Worm (Caenorhabditis elegans) whole organism, L4 larva: ENCODE measurements around the gene smc-6.
A peak's percentile ranks its signal among the peaks of the same experiment; 100 is the strongest.

Experiments
- Y75B8A.6 ChIP-seq: fragments of 200-800 bp; sonication (Bioruptor generic); IDR thresholded peaks from 2 replicates; pipeline ENCODE4 v1.3.6; 2022; ENCODE audit warnings: missing genetic modification reagents, missing genetic modification characterization, missing compliant biosample characterization
- ZK337.2 ChIP-seq: fragments of 200-800 bp; sonication (Bioruptor generic); IDR thresholded peaks from 2 replicates; pipeline ENCODE4 v1.3.6; 2022; ENCODE audit warnings: missing genetic modification reagents, missing genetic modification characterization, missing compliant biosample characterization
- aha-1 ChIP-seq: fragments of 150-350 bp; peaks from one replicate; lab custom pipeline; 2014; ENCODE audit warnings: missing biosample characterization, missing genetic modification characterization
- ama-1 ChIP-seq: fragments of 150-350 bp; optimal IDR thresholded peaks from 2 replicates; lab custom pipeline; 2014; ENCODE audit warnings: inconsistent platforms, mixed read lengths
- ceh-32 ChIP-seq: sonication (generic microtip); optimal IDR thresholded peaks from 2 replicates; lab custom pipeline; 2016; ENCODE audit warnings: mild to moderate bottlenecking, missing genetic modification characterization, missing compliant biosample characterization; ENCODE audit not compliant: poor library complexity
- ceh-44 ChIP-seq: fragments of 200-800 bp; sonication (Bioruptor generic); IDR thresholded peaks from 2 replicates; pipeline ENCODE4 v1.3.6; 2022; ENCODE audit warnings: missing genetic modification reagents, missing genetic modification characterization, missing compliant biosample characterization
- ces-1 ChIP-seq: fragments of 150-350 bp; sonication (generic microtip); optimal IDR thresholded peaks from 4 replicates; lab custom pipeline; 2014; ENCODE audit warnings: missing biosample characterization, missing genetic modification reagents, missing genetic modification characterization
- cey-2 ChIP-seq: sonication (generic microtip); optimal IDR thresholded peaks from 3 replicates; lab custom pipeline; 2017; ENCODE audit warnings: missing genetic modification characterization, mild to moderate bottlenecking, missing compliant biosample characterization, antibody characterized with exemption, borderline replicate concordance; ENCODE audit not compliant: insufficient read depth
- ctbp-1 ChIP-seq: fragments of 200-800 bp; sonication (Bioruptor generic); IDR thresholded peaks from 2 replicates; pipeline ENCODE4 v1.3.6; 2022; ENCODE audit warnings: missing genetic modification reagents, missing genetic modification characterization, missing compliant biosample characterization
- daf-12 ChIP-seq: fragments of 150-350 bp; optimal IDR thresholded peaks from 2 replicates; lab custom pipeline; 2014; ENCODE audit warnings: missing biosample characterization, missing genetic modification reagents, missing genetic modification characterization
- daf-16 ChIP-seq, 3 experiments: sonication (generic microtip); optimal IDR thresholded peaks; 2 replicates each; lab custom pipeline; 2016 to 2017; ENCODE audit warnings: missing genetic modification characterization in 3 of 3, missing genetic modification reagents in 3 of 3, mild to moderate bottlenecking in 2 of 3, missing compliant biosample characterization in 2 of 3, missing biosample characterization in 1 of 3, moderate library complexity in 1 of 3
- daf-19 ChIP-seq: fragments of 200-800 bp; sonication (Bioruptor generic); conservative IDR thresholded peaks from 2 replicates; pipeline ENCODE4 v1.3.6; 2022; ENCODE audit warnings: missing genetic modification characterization, missing compliant biosample characterization
- dmd-8 ChIP-seq: fragments of 200-800 bp; sonication (Bioruptor generic); IDR thresholded peaks from 2 replicates; pipeline ENCODE4 v1.3.6; 2022; ENCODE audit warnings: missing genetic modification characterization, missing compliant biosample characterization
- dve-1 ChIP-seq: sonication (generic microtip); optimal IDR thresholded peaks from 2 replicates; lab custom pipeline; 2017; ENCODE audit warnings: antibody characterized with exemption, mild to moderate bottlenecking, missing genetic modification characterization, missing compliant biosample characterization; ENCODE audit not compliant: insufficient read depth
- egl-43 ChIP-seq: fragments of 200-800 bp; sonication (Bioruptor generic); IDR thresholded peaks from 2 replicates; pipeline ENCODE4 v1.3.6; 2022; ENCODE audit warnings: missing genetic modification reagents, missing genetic modification characterization, missing compliant biosample characterization
- fkh-10 ChIP-seq: fragments of 150-350 bp; optimal IDR thresholded peaks from 2 replicates; lab custom pipeline; 2014; ENCODE audit warnings: missing biosample characterization, missing genetic modification reagents, missing genetic modification characterization
- fos-1 ChIP-seq: fragments of 150-350 bp; optimal IDR thresholded peaks from 2 replicates; lab custom pipeline; 2014; ENCODE audit warnings: missing biosample characterization, missing genetic modification characterization
- hif-1 ChIP-seq, 2 experiments: sonication (generic microtip); optimal IDR thresholded peaks; 2 replicates each; lab custom pipeline; 2016 to 2017; ENCODE audit warnings: missing compliant biosample characterization in 2 of 2, missing genetic modification characterization in 2 of 2, missing genetic modification reagents in 2 of 2, missing genotype in 2 of 2, mild to moderate bottlenecking in 1 of 2
- hlh-11 ChIP-seq: fragments of 200-800 bp; sonication (Bioruptor generic); optimal IDR thresholded peaks from 2 replicates; lab custom pipeline; 2018; ENCODE audit warnings: mild to moderate bottlenecking, missing genetic modification characterization, missing compliant biosample characterization
- hlh-30 ChIP-seq: sonication (generic microtip); optimal IDR thresholded peaks from 2 replicates; lab custom pipeline; 2017; ENCODE audit warnings: antibody characterized with exemption, mild to moderate bottlenecking, missing genetic modification characterization, missing compliant biosample characterization; ENCODE audit not compliant: insufficient read depth
- hmg-1.1 ChIP-seq: fragments of 200-800 bp; sonication (Bioruptor generic); IDR thresholded peaks from 2 replicates; pipeline ENCODE4 v1.3.6; 2022; ENCODE audit warnings: missing genetic modification reagents, missing genetic modification characterization, missing compliant biosample characterization
- lin-1 ChIP-seq: fragments of 200-800 bp; sonication (Bioruptor generic); IDR thresholded peaks from 2 replicates; pipeline ENCODE4 v1.3.6; 2022; ENCODE audit warnings: missing genetic modification reagents, missing genetic modification characterization, missing compliant biosample characterization
- lin-29 ChIP-seq: fragments of 200-800 bp; sonication (Bioruptor generic); IDR thresholded peaks from 2 replicates; pipeline ENCODE4 v1.3.6; 2022; ENCODE audit warnings: missing genetic modification reagents, missing genetic modification characterization, missing compliant biosample characterization
- lin-38 ChIP-seq: fragments of 200-800 bp; sonication (Bioruptor generic); IDR thresholded peaks from 2 replicates; pipeline ENCODE4 v1.3.6; 2022; ENCODE audit warnings: missing genetic modification reagents, missing genetic modification characterization, missing compliant biosample characterization
- lsy-2 ChIP-seq, 2 experiments: fragments of 150-350 bp in 1 of 2; sonication (generic microtip) in 1 of 2; optimal IDR thresholded peaks; 2 replicates each; lab custom pipeline; 2014 to 2017; ENCODE audit warnings: missing biosample characterization in 2 of 2, missing genetic modification characterization in 2 of 2
- madf-5 ChIP-seq, 2 experiments: fragments of 200-800 bp; sonication (Bioruptor generic); IDR thresholded peaks; 2 replicates each; pipeline ENCODE4 v1.3.6; 2022; ENCODE audit warnings: missing compliant biosample characterization in 2 of 2, missing genetic modification characterization in 2 of 2
- mdl-1 ChIP-seq, 2 experiments: fragments of 150-350 bp in 1 of 2; sonication (generic microtip) in 1 of 2; optimal IDR thresholded peaks; 2 replicates each; lab custom pipeline; 2014 to 2017; ENCODE audit warnings: missing biosample characterization in 2 of 2, missing genetic modification characterization in 2 of 2
- mep-1 ChIP-seq: fragments of 150-350 bp; sonication (generic microtip); optimal IDR thresholded peaks from 3 replicates; lab custom pipeline; 2014; ENCODE audit warnings: missing biosample characterization, missing genetic modification characterization
- mes-2 ChIP-seq: sonication (generic microtip); optimal IDR thresholded peaks from 2 replicates; lab custom pipeline; 2016; ENCODE audit warnings: missing genotype, mild to moderate bottlenecking, missing genetic modification characterization, missing compliant biosample characterization; ENCODE audit not compliant: poor library complexity, severe bottlenecking
- nhr-11 ChIP-seq: fragments of 150-350 bp; optimal IDR thresholded peaks from 2 replicates; lab custom pipeline; 2014; ENCODE audit warnings: missing biosample characterization, missing genetic modification characterization
- nhr-237 ChIP-seq: sonication (generic microtip); optimal IDR thresholded peaks from 2 replicates; lab custom pipeline; 2017; ENCODE audit warnings: missing biosample characterization, missing genetic modification characterization
- nhr-28 ChIP-seq: fragments of 150-350 bp; optimal IDR thresholded peaks from 2 replicates; lab custom pipeline; 2014; ENCODE audit warnings: missing biosample characterization, missing genetic modification characterization
- nhr-48 ChIP-seq: sonication (generic microtip); optimal IDR thresholded peaks from 2 replicates; lab custom pipeline; 2016; ENCODE audit warnings: mild to moderate bottlenecking, missing genetic modification characterization, missing compliant biosample characterization
- pha-4 ChIP-seq, 2 experiments: fragments of 150-350 bp in 1 of 2; fragments of 200-800 bp in 1 of 2; sonication (Bioruptor generic) in 1 of 2; IDR thresholded peaks in 1 of 2; optimal IDR thresholded peaks in 1 of 2; 2 replicates each; pipeline versions ENCODE4 v1.3.6 to Lab custom; 2014 to 2022; ENCODE audit warnings: missing genetic modification characterization in 2 of 2, missing genetic modification reagents in 2 of 2, missing biosample characterization in 1 of 2, missing compliant biosample characterization in 1 of 2
- php-3 ChIP-seq: fragments of 200-800 bp; sonication (Bioruptor generic); IDR thresholded peaks from 2 replicates; pipeline ENCODE4 v1.3.6; 2022; ENCODE audit warnings: missing genetic modification reagents, missing genetic modification characterization, missing compliant biosample characterization
- pqm-1 ChIP-seq: sonication (generic microtip); optimal IDR thresholded peaks from 2 replicates; lab custom pipeline; 2017; ENCODE audit warnings: missing biosample characterization, missing genetic modification characterization
- rbr-2 ChIP-seq: sonication (generic microtip); optimal IDR thresholded peaks from 2 replicates; lab custom pipeline; 2016; ENCODE audit warnings: missing genotype, missing genetic modification characterization, missing compliant biosample characterization
- skn-1 ChIP-seq: fragments of 150-350 bp; optimal IDR thresholded peaks from 2 replicates; lab custom pipeline; 2014; ENCODE audit warnings: missing biosample characterization, missing genetic modification characterization
- tra-1 ChIP-seq: fragments of 200-800 bp; sonication (Bioruptor generic); IDR thresholded peaks from 2 replicates; pipeline ENCODE4 v1.3.6; 2022; ENCODE audit warnings: missing genetic modification reagents, missing genetic modification characterization, missing compliant biosample characterization
- unc-130 ChIP-seq: sonication (generic microtip); optimal IDR thresholded peaks from 2 replicates; lab custom pipeline; 2016; ENCODE audit warnings: missing genetic modification reagents, missing genetic modification characterization, missing compliant biosample characterization
- vab-7 ChIP-seq: fragments of 200-800 bp; sonication (Bioruptor generic); IDR thresholded peaks from 2 replicates; pipeline ENCODE4 v1.3.6; 2022; ENCODE audit warnings: missing genetic modification reagents, missing genetic modification characterization, missing compliant biosample characterization
- zag-1 ChIP-seq: fragments of 150-350 bp; optimal IDR thresholded peaks from 2 replicates; lab custom pipeline; 2014; ENCODE audit warnings: missing biosample characterization, missing genetic modification characterization
- zip-2 ChIP-seq: fragments of 150-350 bp; optimal IDR thresholded peaks from 2 replicates; lab custom pipeline; 2014; ENCODE audit warnings: missing biosample characterization, missing genetic modification characterization

The smc-6 gene

DNA sequence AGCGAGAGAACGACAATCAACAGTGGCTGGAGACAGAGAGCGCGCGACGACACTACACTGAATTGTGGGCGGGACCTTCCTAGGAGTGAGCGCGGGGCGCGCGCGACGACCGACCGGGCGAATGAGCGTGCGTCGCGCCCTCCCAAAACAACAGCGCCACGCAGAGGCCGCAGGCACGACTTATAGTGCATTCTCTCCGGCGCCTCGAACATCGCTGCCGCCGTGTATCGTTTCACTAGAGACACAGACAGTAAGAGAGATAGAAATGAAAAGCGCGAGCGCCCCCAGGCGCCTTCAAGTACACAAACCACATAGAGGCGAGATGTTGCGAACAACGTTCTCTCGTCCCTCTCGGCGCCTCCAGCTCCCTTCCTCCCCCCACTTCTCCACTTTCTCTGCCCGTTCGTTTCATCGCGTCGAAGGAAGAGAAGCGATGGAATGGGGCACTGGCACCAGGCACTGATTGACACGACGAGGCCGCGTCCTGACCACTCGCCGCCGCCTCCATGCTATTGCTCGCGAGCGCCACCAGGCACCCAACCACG lies 41.5 kb downstream of the smc-6 start (continued):
- TF ChIP-seq nhr-48: peak; percentile 90
- TF ChIP-seq lin-1 (GFP tag; lab: Robert Waterston, UW): no peak; the same call in 1 of the 2 replicates
- no peak for TF ChIP-seq skn-1
- peak; percentile 96 for TF ChIP-seq aha-1 (tag; lab: Kevin White, UChicago)
- TF ChIP-seq rbr-2 (tag; lab: Kevin White, UChicago): peak; percentile 91

DNA sequence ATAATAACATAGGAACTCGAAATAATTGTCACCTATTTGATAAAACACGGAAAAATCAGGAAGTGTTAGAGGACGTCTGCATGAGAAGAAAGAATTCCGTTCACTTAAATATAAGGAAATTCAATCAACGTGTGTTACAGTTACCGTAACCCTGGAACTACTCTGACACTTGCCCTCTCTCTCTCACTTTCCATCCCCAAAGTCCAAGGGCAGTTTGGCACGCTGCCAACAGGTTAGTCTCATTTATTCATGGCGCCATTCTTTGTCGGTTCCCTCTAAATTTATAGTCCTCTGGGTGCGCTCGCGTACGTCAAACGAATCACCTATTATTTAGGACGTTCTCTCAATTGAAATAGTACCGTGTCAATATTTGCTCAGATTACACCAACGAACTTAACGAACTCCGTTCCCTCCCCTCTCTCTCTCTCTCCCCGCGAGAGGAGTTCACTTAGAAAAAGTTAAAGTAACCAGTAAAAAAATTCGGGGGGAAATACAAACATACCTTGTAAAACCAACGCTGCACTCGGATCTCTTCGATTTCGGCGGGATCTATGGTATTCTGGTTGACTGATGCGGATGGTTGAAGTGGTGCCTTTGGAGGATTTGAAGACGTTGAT lies 42.2 kb downstream of the smc-6 start:
- TF ChIP-seq pha-4 (GFP tag; IDR thresholded peaks at IDR 0.05; lab: Robert Waterston, UW) (no peak), pha-4 (tag; optimal IDR thresholded peaks at IDR 0.05; lab: Kevin White, UChicago) (peak; percentile 56), lsy-2 (tag; optimal IDR thresholded peaks at IDR 0.05; lab: Kevin White, UChicago) (peak in 1 of 2 experiments; percentile 1), lin-38 (GFP tag; lab: Robert Waterston, UW) (no peak), pqm-1 (tag; lab: Kevin White, UChicago) (no peak), lin-29 (GFP tag; lab: Robert Waterston, UW) (no peak), Y75B8A.6 (GFP tag; lab: Robert Waterston, UW) (no peak), madf-5 (GFP tag; IDR thresholded peaks at IDR 0.05; lab: Robert Waterston, UW) (no peak), unc-130 (no peak)

DNA sequence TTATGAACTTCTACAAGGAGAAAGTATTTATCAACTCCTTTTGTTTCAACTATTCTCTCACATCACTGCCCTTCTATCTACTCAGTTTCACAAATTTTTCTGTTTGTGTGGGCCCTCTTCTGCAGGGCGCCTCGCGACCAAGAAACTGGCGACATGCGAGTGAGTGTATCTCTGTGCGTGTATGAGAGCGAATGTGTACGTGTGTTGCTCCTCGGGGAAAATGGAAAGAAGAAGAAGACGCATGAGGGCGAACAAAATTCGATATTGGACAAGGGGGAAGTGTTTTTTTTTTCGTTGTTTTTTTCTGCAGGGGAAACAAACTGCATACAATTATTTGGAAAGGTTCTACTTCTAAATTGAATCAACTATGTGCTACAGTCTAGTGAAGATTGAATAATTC lies 43.1 kb downstream of the smc-6 start:
- TF ChIP-seq ces-1 (GFP tag; lab: Kevin White, UChicago) (peak; percentile 27), ctbp-1 (GFP tag; lab: Robert Waterston, UW) (no peak), fkh-10 (peak; percentile 14), hif-1 (tag; optimal IDR thresholded peaks at IDR 0.05; lab: Kevin White, UChicago) (peak in 1 of 2 experiments; percentile 18), ama-1 (lab: Kevin White, UChicago) (no peak), lsy-2 (tag; optimal IDR thresholded peaks at IDR 0.05; lab: Kevin White, UChicago) (peak in 1 of 2 experiments; percentile 37), mdl-1 (tag; optimal IDR thresholded peaks at IDR 0.05; lab: Kevin White, UChicago) (peak in 1 of 2 experiments; percentile 55), dve-1 (tag; lab: Kevin White, UChicago) (peak; percentile 19), zag-1 (tag; lab: Kevin White, UChicago) (no peak), zip-2 (no peak), cey-2 (no peak), lin-38 (GFP tag; lab: Robert Waterston, UW) (no peak), nhr-237 (tag; lab: Kevin White, UChicago) (no peak), vab-7 (GFP tag; lab: Robert Waterston, UW) (no peak), nhr-28 (tag; lab: Kevin White, UChicago) (no peak), unc-130 (no peak), rbr-2 (tag; lab: Kevin White, UChicago) (peak; percentile 43), mep-1 (tag; lab: Kevin White, UChicago) (no peak), nhr-11 (tag; lab: Kevin White, UChicago) (no peak), daf-12 (no peak), ZK337.2 (no peak), ceh-32 (no peak), tra-1 (GFP tag; lab: Robert Waterston, UW) (no peak), lin-29 (GFP tag; lab: Robert Waterston, UW) (no peak), php-3 (GFP tag; lab: Robert Waterston, UW) (no peak), dmd-8 (no peak), mes-2 (tag; lab: Kevin White, UChicago) (peak; percentile 7), daf-19 (GFP tag; lab: Robert Waterston, UW) (no peak), nhr-48 (no peak), egl-43 (GFP tag; lab: Robert Waterston, UW) (0 out of 2 replicates have a peak, but pooled peaks have one; percentile 12), hlh-11 (tag; lab: Kevin White, UChicago) (peak; percentile 7), daf-16 (GFP tag; optimal IDR thresholded peaks at IDR 0.05; lab: Kevin White, UChicago) (peak in 1 of 2 experiments; percentile 11), daf-16 (tag; optimal IDR thresholded peaks at IDR 0.05; lab: Kevin White, UChicago) (no peak), ceh-44 (GFP tag; lab: Robert Waterston, UW) (no peak), aha-1 (tag; lab: Kevin White, UChicago) (peak; percentile 26), hlh-30 (tag; lab: Kevin White, UChicago) (peak; percentile 46), fos-1 (no peak), hmg-1.1 (peak; percentile 51)
